Fruit fly (Drosophila melanogaster): Measurements from ENCODE around the gene CG31546.
A peak's percentile ranks its signal among the peaks of the same experiment; 100 is the strongest.

CG31546 gene

DNA sequence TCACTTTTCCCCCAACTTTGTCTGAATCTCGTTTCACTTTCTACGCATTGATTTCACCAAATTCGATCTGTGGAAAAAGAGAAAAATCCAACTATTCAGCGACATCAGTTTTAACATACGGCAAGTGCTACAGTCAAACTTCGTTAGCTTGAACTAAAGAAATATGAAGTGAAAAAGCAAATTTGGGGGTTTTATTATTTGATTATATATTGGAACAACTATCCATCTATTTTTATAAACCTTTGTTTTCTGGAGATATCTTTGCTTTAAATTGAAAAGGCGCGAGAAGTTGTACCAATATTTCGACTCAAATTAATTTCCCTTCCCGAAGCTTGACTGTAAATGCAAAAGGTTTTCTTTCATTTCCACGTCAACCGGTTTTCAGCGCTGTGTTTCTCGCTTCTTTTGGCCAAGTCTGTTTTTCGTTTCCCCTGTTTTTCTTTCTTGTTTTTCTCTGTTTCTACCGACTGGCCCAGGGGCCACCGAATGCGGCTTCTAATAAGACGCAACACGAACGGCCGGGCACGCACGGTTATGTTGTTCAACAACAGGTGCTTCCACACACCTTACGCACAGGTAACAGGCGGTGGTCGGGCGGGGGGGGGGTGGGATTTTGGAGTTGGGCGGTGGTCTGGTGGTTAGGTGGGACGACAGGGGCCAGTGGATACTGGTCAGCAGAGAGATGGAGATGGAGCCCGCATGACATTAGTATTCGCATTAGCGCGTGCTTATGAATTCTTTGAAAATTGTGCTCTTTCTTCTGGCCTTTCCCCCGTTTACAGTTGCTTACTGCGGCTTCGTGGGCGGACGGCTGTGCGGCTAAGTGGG, 47.7 kb upstream of the CG31546 start (continued):
- TF ChIP-seq CG18262 (tag; optimal IDR thresholded peaks at IDR 0.05) (peak; percentile 84), gcm (GFP tag; optimal IDR thresholded peaks at IDR 0.05) (peak; percentile 52), vvl (GFP tag; IDR thresholded peaks at IDR 0.05) (peak; percentile 59), Asciz (GFP tag; optimal IDR thresholded peaks at IDR 0.05) (peak; percentile 69), Tbp (GFP tag; optimal IDR thresholded peaks at IDR 0.05) (no peak), CG12299 (tag; optimal IDR thresholded peaks at IDR 0.05) (peak; percentile 35), CG30403 (GFP tag; optimal IDR thresholded peaks at IDR 0.05) (peak; percentile 64), CG34376 (GFP tag; optimal IDR thresholded peaks at IDR 0.05) (no peak), sug (tag; optimal IDR thresholded peaks at IDR 0.05) (no peak), rib (GFP tag; IDR thresholded peaks at IDR 0.05) (no peak), CG13624 (GFP tag; optimal IDR thresholded peaks at IDR 0.05) (peak; percentile 17), da (GFP tag; optimal IDR thresholded peaks at IDR 0.05) (no peak), Hmr (GFP tag; optimal IDR thresholded peaks at IDR 0.05) (no peak), CG12155 (GFP tag; optimal IDR thresholded peaks at IDR 0.05) (peak; percentile 27), CG8359 (GFP tag; optimal IDR thresholded peaks at IDR 0.05; ENCODE audit: borderline replicate concordance) (peak; percentile 11), Adf1 (GFP tag; IDR thresholded peaks at IDR 0.05) (no peak), Fer3 (tag; optimal IDR thresholded peaks at IDR 0.05) (no peak), nmo (GFP tag; optimal IDR thresholded peaks at IDR 0.05) (peak; percentile 73), tgo (GFP tag; IDR thresholded peaks at IDR 0.05) (peak; percentile 36; the same call in 2 of the 3 replicates), zen2 (GFP tag; IDR thresholded peaks at IDR 0.05; ENCODE audit: partially characterized antibody) (no peak), CG12942 (GFP tag; optimal IDR thresholded peaks at IDR 0.05) (peak; percentile 9), dmrt99B (tag; optimal IDR thresholded peaks at IDR 0.05) (peak; percentile 83), CG10274 (GFP tag; optimal IDR thresholded peaks at IDR 0.05) (no peak), Chrac-16 (GFP tag; optimal IDR thresholded peaks at IDR 0.05) (peak; percentile 48), sob (GFP tag; IDR thresholded peaks at IDR 0.05) (no peak), CG9932 (GFP tag; IDR thresholded peaks at IDR 0.05) (no peak)

DNA sequence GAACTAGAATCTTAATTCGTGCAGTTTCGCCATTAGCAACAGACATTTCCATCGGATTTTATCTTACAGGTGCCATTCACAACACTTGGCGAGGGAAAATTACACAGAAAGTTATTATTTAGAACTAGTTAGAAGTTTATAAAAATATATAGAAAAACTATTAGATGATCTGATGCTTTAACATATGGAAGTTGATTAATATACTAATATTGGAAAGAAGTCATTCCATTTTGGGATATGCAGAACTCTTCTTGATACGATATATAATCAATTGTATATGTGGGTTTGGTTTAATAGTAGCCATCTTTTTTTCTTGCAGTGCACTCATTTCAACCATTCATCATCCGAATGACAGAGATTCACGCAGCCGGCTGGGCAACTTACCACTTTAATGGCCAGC, 46.8 kb upstream of the CG31546 start:
- TF ChIP-seq ewg (GFP tag; optimal IDR thresholded peaks at IDR 0.05) (no peak), pum (GFP tag; optimal IDR thresholded peaks at IDR 0.05) (no peak), Atf6 (GFP tag; IDR thresholded peaks at IDR 0.05) (no peak), Lim3 (GFP tag; IDR thresholded peaks at IDR 0.05) (no peak), CG16779 (GFP tag; IDR thresholded peaks at IDR 0.05) (no peak), bsh (GFP tag; optimal IDR thresholded peaks at IDR 0.05) (peak in 1 of 2 experiments; percentile 28), unpg (GFP tag; optimal IDR thresholded peaks at IDR 0.05) (peak; percentile 29), D19A (tag; optimal IDR thresholded peaks at IDR 0.05) (no peak), zf30C (GFP tag; optimal IDR thresholded peaks at IDR 0.05) (peak; percentile 44), CG3838 (GFP tag; optimal IDR thresholded peaks at IDR 0.05) (no peak), CG10543 (GFP tag; optimal IDR thresholded peaks at IDR 0.05) (no peak), CG1529 (GFP tag; optimal IDR thresholded peaks at IDR 0.05) (no peak), Med (GFP tag) (peak; percentile 8), CG14710 (tag; optimal IDR thresholded peaks at IDR 0.05) (peak; percentile 1), CG15696 (tag; optimal IDR thresholded peaks at IDR 0.05) (peak; percentile 4), nmo (GFP tag; optimal IDR thresholded peaks at IDR 0.05) (peak; percentile 13), CG12391 (tag; optimal IDR thresholded peaks at IDR 0.05) (peak; percentile 14), Dek (tag; optimal IDR thresholded peaks at IDR 0.05) (no peak), B-H1 (GFP tag; IDR thresholded peaks at IDR 0.05) (no peak), Ssrp (tag; optimal IDR thresholded peaks at IDR 0.05) (peak; percentile 5), CG10979 (tag; optimal IDR thresholded peaks at IDR 0.05) (peak; percentile 35), CG11723 (GFP tag; optimal IDR thresholded peaks at IDR 0.05) (no peak), zfh2 (GFP tag; optimal IDR thresholded peaks at IDR 0.05) (no peak), CG6254 (GFP tag; optimal IDR thresholded peaks at IDR 0.05) (no peak), CG17568 (GFP tag; optimal IDR thresholded peaks at IDR 0.05) (no peak)
